Fruit fly (Drosophila melanogaster): ENCODE results near the gene CG14658.

CG14658 gene

DNA sequence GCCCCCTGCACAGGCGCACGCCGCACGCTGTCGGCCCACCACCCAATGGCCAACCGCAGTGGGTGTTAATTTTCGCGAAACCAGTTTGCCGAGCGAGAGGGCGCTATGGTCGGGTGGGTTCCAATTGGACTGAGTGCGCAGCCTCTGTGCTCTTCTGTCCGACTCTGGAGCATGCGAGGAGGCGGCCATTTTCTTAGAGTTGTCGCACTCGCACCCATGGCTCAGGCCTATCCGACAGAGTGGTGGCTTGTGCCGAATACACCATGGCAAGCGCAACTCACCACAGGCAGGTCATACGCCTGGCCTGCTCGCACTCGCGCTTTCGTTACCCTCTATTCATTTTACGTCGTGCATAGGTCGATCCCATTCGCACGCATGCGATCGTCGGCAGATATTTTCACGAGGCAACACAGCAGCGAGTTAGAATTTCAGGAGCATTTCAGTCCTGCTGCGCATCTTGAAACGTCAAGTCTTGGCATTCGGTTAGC lies 22.1 kb upstream of the CG14658 start, which contains the start of gene opa (continued):
- TF ChIP-seq seq (GFP tag; IDR thresholded peaks at IDR 0.05), result peak; percentile 86
- peak; percentile 75 for TF ChIP-seq phol (tag; optimal IDR thresholded peaks at IDR 0.05)
- TF ChIP-seq kni (GFP tag; optimal IDR thresholded peaks at IDR 0.05), result peak; percentile 59
- TF ChIP-seq gsb-n (tag; optimal IDR thresholded peaks at IDR 0.05), result no peak
- TF ChIP-seq crol (GFP tag; IDR thresholded peaks at IDR 0.05), result peak; percentile 71
- peak; percentile 49; the same call in 1 of the 3 replicates for TF ChIP-seq CG2199 (GFP tag; IDR thresholded peaks at IDR 0.05)
- no peak for TF ChIP-seq Antp (GFP tag; optimal IDR thresholded peaks at IDR 0.05)
- TF ChIP-seq NK7.1 (GFP tag; optimal IDR thresholded peaks at IDR 0.05), result no peak
- TF ChIP-seq CG1832 (GFP tag; optimal IDR thresholded peaks at IDR 0.05), result peak; percentile 100
- TF ChIP-seq CG32532 (GFP tag; IDR thresholded peaks at IDR 0.05), result no peak
- TF ChIP-seq ci (GFP tag; IDR thresholded peaks at IDR 0.05), result 0 out of 3 replicates have a peak, but pooled peaks have one; percentile 44
- peak; percentile 44; the same call in 1 of the 2 replicates for TF ChIP-seq vvl (GFP tag; IDR thresholded peaks at IDR 0.05)
- peak; percentile 100 for TF ChIP-seq Nf-YB (GFP tag; optimal IDR thresholded peaks at IDR 0.05)
- peak; percentile 28 for TF ChIP-seq nmo (GFP tag; optimal IDR thresholded peaks at IDR 0.05)
- peak; percentile 89; the same call in 2 of the 4 replicates for TF ChIP-seq chinmo (GFP tag; IDR thresholded peaks at IDR 0.05; ENCODE audit: partially characterized antibody)
- TF ChIP-seq Stat92E (GFP tag; optimal IDR thresholded peaks at IDR 0.05), result peak in 1 of 3 experiments; percentile 56
- TF ChIP-seq ato (GFP tag; IDR thresholded peaks at IDR 0.05; ENCODE audit: partially characterized antibody), result peak; percentile 57
- TF ChIP-seq tll (GFP tag; optimal IDR thresholded peaks at IDR 0.05), result peak; percentile 43 to 75
- TF ChIP-seq Elba2 (GFP tag; optimal IDR thresholded peaks at IDR 0.05), result peak; percentile 93
- no peak for TF ChIP-seq CG17802 (tag; optimal IDR thresholded peaks at IDR 0.05)
- peak; percentile 60 for TF ChIP-seq HmgZ (tag; optimal IDR thresholded peaks at IDR 0.05)
- no peak for TF ChIP-seq hkb (optimal IDR thresholded peaks at IDR 0.05)
- TF ChIP-seq hkb (GFP tag; IDR thresholded peaks at IDR 0.05), result peak; percentile 44
- no peak for TF ChIP-seq dan (GFP tag; IDR thresholded peaks at IDR 0.05)
- peak; percentile 5 for TF ChIP-seq nerfin-1 (tag; optimal IDR thresholded peaks at IDR 0.05)
- peak; percentile 27; the same call in 1 of the 3 replicates for TF ChIP-seq Dbx (GFP tag; IDR thresholded peaks at IDR 0.05)
- peak; percentile 95 for TF ChIP-seq D (optimal IDR thresholded peaks at IDR 0.05)
- TF ChIP-seq D (GFP tag; optimal IDR thresholded peaks at IDR 0.05), result no peak
- peak; percentile 73 to 96 for TF ChIP-seq insv (GFP tag; optimal IDR thresholded peaks at IDR 0.05)
- TF ChIP-seq jing (GFP tag; optimal IDR thresholded peaks at IDR 0.05), result peak; percentile 23
- peak; percentile 42 for TF ChIP-seq abd-A (tag; optimal IDR thresholded peaks at IDR 0.05)
- TF ChIP-seq zfh1 (GFP tag; IDR thresholded peaks at IDR 0.05), result 0 out of 3 replicates have a peak, but pooled peaks have one; percentile 13
- TF ChIP-seq twi (tag; optimal IDR thresholded peaks at IDR 0.05), result peak; percentile 29
- peak; percentile 99 for TF ChIP-seq CG10321 (GFP tag; IDR thresholded peaks at IDR 0.05)
- peak; percentile 81 for TF ChIP-seq CoRest (tag; optimal IDR thresholded peaks at IDR 0.05)
- 0 out of 2 replicates have a peak, but pooled peaks have one; percentile 16 for TF ChIP-seq Drgx (GFP tag; IDR thresholded peaks at IDR 0.05)
- TF ChIP-seq zen2 (GFP tag; IDR thresholded peaks at IDR 0.05; ENCODE audit: partially characterized antibody), result 0 out of 3 replicates have a peak, but pooled peaks have one; percentile 15
- peak; percentile 52 for TF ChIP-seq CG7271 (tag; optimal IDR thresholded peaks at IDR 0.05)
- no peak for TF ChIP-seq Eip74EF (GFP tag; optimal IDR thresholded peaks at IDR 0.05)
- TF ChIP-seq NC2β (GFP tag; optimal IDR thresholded peaks at IDR 0.05), result peak; percentile 10
- TF ChIP-seq CG8478 (optimal IDR thresholded peaks at IDR 0.05), result peak; percentile 99
- peak; percentile 56; the same call in 1 of the 2 replicates for TF ChIP-seq tna (GFP tag; IDR thresholded peaks at IDR 0.05; ENCODE audit: partially characterized antibody)
- TF ChIP-seq Adf1 (GFP tag; IDR thresholded peaks at IDR 0.05), result peak; percentile 78
- TF ChIP-seq Deaf1 (tag; optimal IDR thresholded peaks at IDR 0.05), result peak; percentile 89
- peak; percentile 32; the same call in 1 of the 2 replicates for TF ChIP-seq ranshi (GFP tag; IDR thresholded peaks at IDR 0.05)
- peak; percentile 54 for TF ChIP-seq CG42726 (GFP tag; IDR thresholded peaks at IDR 0.05; ENCODE audit: partially characterized antibody)
- no peak for TF ChIP-seq CG11695 (GFP tag; IDR thresholded peaks at IDR 0.05)
- peak; percentile 26 for TF ChIP-seq pros (GFP tag; optimal IDR thresholded peaks at IDR 0.05)
- TF ChIP-seq CG13624 (GFP tag; optimal IDR thresholded peaks at IDR 0.05), result no peak

All from whole organism, embryonic.